Fruit fly (Drosophila melanogaster) S2 (cell line): ENCODE data around the gene brn.

Experiments used
- CG8478 ChIP-seq: fragments of >200 bp; optimal IDR thresholded peaks from 2 replicates; lab custom pipeline; 2018
- CTCF ChIP-seq, 2 experiments: fragments of >200 bp; optimal IDR thresholded peaks; 2 replicates each; lab custom pipeline; 2018

DNA sequence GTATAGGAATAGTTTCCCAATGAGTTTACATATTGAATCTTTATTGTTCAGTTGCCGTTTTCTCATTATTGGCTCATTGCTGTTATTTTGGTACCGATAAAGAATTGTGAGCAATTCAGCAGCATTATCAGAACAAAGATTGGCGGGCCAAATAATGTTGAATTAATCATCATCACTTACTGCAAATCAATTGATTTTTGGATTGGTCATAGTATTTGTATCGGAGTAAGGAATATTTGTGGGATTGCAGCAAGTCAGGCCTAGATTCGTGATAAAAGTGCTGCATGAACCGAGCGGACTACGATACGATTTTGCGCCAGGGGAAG is 3.9 kb downstream of the brn start:
- TF ChIP-seq CG8478 (lab: Kevin White, UChicago), result no peak
- TF ChIP-seq CTCF (optimal IDR thresholded peaks at IDR 0.05; lab: Kevin White, UChicago), result no peak
